Worm (Caenorhabditis elegans) whole organism, L2 larva: ENCODE measurements around the gene T24E12.11.

Experiments used
- C34F6.9 ChIP-seq: fragments of 150-350 bp; optimal IDR thresholded peaks from 2 replicates; lab custom pipeline; 2014; ENCODE audit warnings: missing biosample characterization, missing genetic modification characterization
- F13H6.1 ChIP-seq: sonication (generic microtip); optimal IDR thresholded peaks from 2 replicates; lab custom pipeline; 2016; ENCODE audit warnings: missing genetic modification characterization, missing compliant biosample characterization
- R02D3.7 ChIP-seq: fragments of 150-350 bp; optimal IDR thresholded peaks from 2 replicates; lab custom pipeline; 2014; ENCODE audit warnings: missing biosample characterization, missing genetic modification characterization
- Y55F3AM.14 ChIP-seq: fragments of 200-800 bp; sonication (Bioruptor generic); optimal IDR thresholded peaks from 2 replicates; lab custom pipeline; 2018; ENCODE audit warnings: mild to moderate bottlenecking, missing genetic modification characterization, missing compliant biosample characterization
- ZK546.5 ChIP-seq: sonication (generic microtip); optimal IDR thresholded peaks from 2 replicates; lab custom pipeline; 2017; ENCODE audit warnings: missing biosample characterization, missing genetic modification characterization
- ama-1 ChIP-seq: fragments of 150-350 bp; optimal IDR thresholded peaks from 2 replicates; lab custom pipeline; 2018; ENCODE audit warnings: inconsistent platforms
- blmp-1 ChIP-seq: sonication (generic microtip); optimal IDR thresholded peaks from 2 replicates; lab custom pipeline; 2017; ENCODE audit warnings: missing genetic modification characterization, mild to moderate bottlenecking, missing compliant biosample characterization, antibody characterized with exemption, moderate library complexity; ENCODE audit not compliant: insufficient read depth
- ceh-82 ChIP-seq: fragments of 150-350 bp; optimal IDR thresholded peaks from 2 replicates; lab custom pipeline; 2014; ENCODE audit warnings: missing biosample characterization, missing genetic modification characterization
- crh-2 ChIP-seq: sonication (generic microtip); optimal IDR thresholded peaks from 2 replicates; lab custom pipeline; 2017; ENCODE audit warnings: missing biosample characterization, missing genetic modification characterization
- dmd-4 ChIP-seq: sonication (generic microtip); optimal IDR thresholded peaks from 2 replicates; lab custom pipeline; 2017; ENCODE audit warnings: missing biosample characterization, missing genetic modification characterization
- egl-27 ChIP-seq: sonication (generic microtip); optimal IDR thresholded peaks from 3 replicates; lab custom pipeline; 2017; ENCODE audit warnings: missing biosample characterization, missing genetic modification reagents, missing genetic modification characterization
- elt-3 ChIP-seq: sonication (generic microtip); optimal IDR thresholded peaks from 2 replicates; lab custom pipeline; 2017; ENCODE audit warnings: missing biosample characterization, missing genetic modification characterization
- fos-1 ChIP-seq: fragments of 150-350 bp; optimal IDR thresholded peaks from 2 replicates; lab custom pipeline; 2014; ENCODE audit warnings: missing biosample characterization, missing genetic modification characterization
- gmeb-1 ChIP-seq: fragments of 150-350 bp; optimal IDR thresholded peaks from 2 replicates; lab custom pipeline; 2014; ENCODE audit warnings: missing biosample characterization, missing genetic modification characterization
- lin-11 ChIP-seq: fragments of 150-350 bp; sonication (generic microtip); optimal IDR thresholded peaks from 2 replicates; lab custom pipeline; 2014; ENCODE audit warnings: missing biosample characterization, missing genetic modification characterization, inconsistent platforms, mixed read lengths
- lin-13 ChIP-seq: fragments of 150-350 bp; optimal IDR thresholded peaks from 2 replicates; lab custom pipeline; 2014; ENCODE audit warnings: missing biosample characterization, missing genetic modification reagents, missing genetic modification characterization
- lsy-2 ChIP-seq, 2 experiments: fragments of 150-350 bp in 1 of 2; sonication (generic microtip) in 1 of 2; optimal IDR thresholded peaks; 2 replicates each; lab custom pipeline; 2014 to 2017; ENCODE audit warnings: missing biosample characterization in 2 of 2, missing genetic modification characterization in 2 of 2
- mbf-1 ChIP-seq: sonication (generic microtip); optimal IDR thresholded peaks from 2 replicates; lab custom pipeline; 2017; ENCODE audit warnings: missing biosample characterization, missing genetic modification characterization
- mdl-1 ChIP-seq, 2 experiments: fragments of 150-350 bp in 1 of 2; sonication (generic microtip) in 1 of 2; optimal IDR thresholded peaks; 2 replicates each; lab custom pipeline; 2017; ENCODE audit warnings: missing biosample characterization in 2 of 2, missing genetic modification characterization in 2 of 2
- nhr-11 ChIP-seq: fragments of 150-350 bp; optimal IDR thresholded peaks from 2 replicates; lab custom pipeline; 2014; ENCODE audit warnings: missing biosample characterization, missing genetic modification characterization
- nhr-129 ChIP-seq: fragments of 150-350 bp; optimal IDR thresholded peaks from 2 replicates; lab custom pipeline; 2014; ENCODE audit warnings: missing biosample characterization, missing genetic modification characterization
- nhr-23 ChIP-seq: fragments of 150-350 bp; optimal IDR thresholded peaks from 2 replicates; lab custom pipeline; 2014; ENCODE audit warnings: missing biosample characterization, missing genetic modification reagents, missing genetic modification characterization
- nhr-6 ChIP-seq: fragments of 150-350 bp; optimal IDR thresholded peaks from 2 replicates; lab custom pipeline; 2014; ENCODE audit warnings: missing biosample characterization, missing genetic modification characterization
- nhr-77 ChIP-seq: fragments of 150-350 bp; optimal IDR thresholded peaks from 2 replicates; lab custom pipeline; 2014; ENCODE audit warnings: missing biosample characterization, missing genetic modification characterization
- sem-4 ChIP-seq: fragments of 150-350 bp; optimal IDR thresholded peaks from 2 replicates; lab custom pipeline; 2014; ENCODE audit warnings: missing biosample characterization, missing genetic modification reagents, missing genetic modification characterization
- skn-1 ChIP-seq: sonication (generic microtip); optimal IDR thresholded peaks from 2 replicates; lab custom pipeline; 2017; ENCODE audit warnings: missing biosample characterization, missing genetic modification characterization
- sma-3 ChIP-seq: sonication (generic microtip); optimal IDR thresholded peaks from 2 replicates; lab custom pipeline; 2016; ENCODE audit warnings: missing genetic modification reagents, missing genetic modification characterization, missing compliant biosample characterization
- sma-9 ChIP-seq, 2 experiments: fragments of 150-350 bp in 1 of 2; sonication (generic microtip) in 1 of 2; optimal IDR thresholded peaks; 2 replicates each; lab custom pipeline; 2014 to 2016; ENCODE audit warnings: missing genetic modification characterization in 2 of 2, mild to moderate bottlenecking in 1 of 2, missing biosample characterization in 1 of 2, missing compliant biosample characterization in 1 of 2, missing genetic modification reagents in 1 of 2, moderate library complexity in 1 of 2
- unc-55 ChIP-seq: fragments of 150-350 bp; sonication (generic microtip); optimal IDR thresholded peaks from 3 replicates; lab custom pipeline; 2014; ENCODE audit warnings: missing biosample characterization, missing genetic modification reagents, missing genetic modification characterization
- unc-62 ChIP-seq: fragments of 150-350 bp; optimal IDR thresholded peaks from 2 replicates; lab custom pipeline; 2014; ENCODE audit warnings: missing biosample characterization, missing genetic modification reagents, missing genetic modification characterization
- zag-1 ChIP-seq: fragments of 150-350 bp; optimal IDR thresholded peaks from 2 replicates; lab custom pipeline; 2014; ENCODE audit warnings: missing biosample characterization, missing genetic modification characterization
- ztf-11 ChIP-seq: sonication (generic microtip); optimal IDR thresholded peaks from 2 replicates; lab custom pipeline; 2017; ENCODE audit warnings: missing biosample characterization, missing genetic modification characterization

Gene T24E12.11

DNA sequence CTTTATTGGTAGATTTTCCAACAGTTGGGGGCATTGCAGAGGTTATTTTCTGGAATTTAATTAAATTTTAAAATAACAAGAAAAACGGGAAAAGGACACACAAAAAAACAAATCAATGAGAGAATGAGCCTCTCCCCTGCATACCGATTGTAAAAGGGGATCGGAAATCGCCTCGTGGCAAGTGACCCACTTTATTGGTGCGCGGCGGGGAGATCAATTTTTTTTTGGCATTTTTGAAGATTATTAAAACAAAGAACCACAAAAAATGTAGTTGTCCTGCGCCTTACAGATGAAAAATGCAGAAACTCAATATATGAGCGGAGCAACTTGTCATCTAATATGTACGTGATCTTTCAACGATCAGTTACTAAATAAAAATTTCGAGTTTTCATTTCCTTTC is 41.9 kb upstream of the T24E12.11 start, which contains the start of gene F54D10.7:
TSS of gene F54D10.7 (minus strand) at position 49 of the 400 bp plus-strand sequence.
- TF ChIP-seq Y55F3AM.14 (no peak), mdl-1 (tag; optimal IDR thresholded peaks at IDR 0.05; lab: Kevin White, UChicago) (no peak)

DNA sequence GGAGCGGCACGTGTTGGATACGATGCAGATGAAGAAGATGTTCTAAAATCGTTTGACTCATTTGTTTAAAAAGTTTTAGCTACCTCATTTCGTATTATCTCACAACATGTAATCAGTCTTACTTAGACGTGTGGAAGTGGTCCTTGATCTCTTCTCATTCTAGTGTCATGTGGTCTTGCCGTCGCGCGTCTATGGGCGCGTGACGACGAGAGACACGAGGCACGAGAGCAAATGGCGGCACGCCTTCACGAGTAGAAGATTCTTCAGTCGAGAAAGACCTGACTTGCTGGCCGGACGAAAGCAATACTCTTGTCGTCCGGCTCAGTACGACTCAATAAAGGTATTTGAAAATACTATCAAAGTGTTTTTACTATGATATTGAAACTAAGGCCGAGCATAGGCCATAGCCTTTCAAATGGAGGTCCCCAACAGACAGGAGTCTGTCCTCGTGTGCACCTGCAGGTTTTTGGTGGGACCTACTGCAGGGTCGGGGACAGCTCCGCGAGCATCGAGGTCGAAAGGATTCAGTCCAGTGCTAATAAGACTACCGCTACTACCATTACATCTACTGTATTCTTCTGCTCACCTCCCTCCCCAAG is 37.0 kb upstream of the T24E12.11 start, which contains the start of gene fbxa-24:
TSS of gene fbxa-24 (plus strand) at position 276 of the 599 bp plus-strand sequence.
- TF ChIP-seq lsy-2 (tag; optimal IDR thresholded peaks at IDR 0.05; lab: Kevin White, UChicago): peak in 1 of 2 experiments; percentile 42
- peak; percentile 5 for TF ChIP-seq nhr-129 (tag; lab: Kevin White, UChicago)

DNA sequence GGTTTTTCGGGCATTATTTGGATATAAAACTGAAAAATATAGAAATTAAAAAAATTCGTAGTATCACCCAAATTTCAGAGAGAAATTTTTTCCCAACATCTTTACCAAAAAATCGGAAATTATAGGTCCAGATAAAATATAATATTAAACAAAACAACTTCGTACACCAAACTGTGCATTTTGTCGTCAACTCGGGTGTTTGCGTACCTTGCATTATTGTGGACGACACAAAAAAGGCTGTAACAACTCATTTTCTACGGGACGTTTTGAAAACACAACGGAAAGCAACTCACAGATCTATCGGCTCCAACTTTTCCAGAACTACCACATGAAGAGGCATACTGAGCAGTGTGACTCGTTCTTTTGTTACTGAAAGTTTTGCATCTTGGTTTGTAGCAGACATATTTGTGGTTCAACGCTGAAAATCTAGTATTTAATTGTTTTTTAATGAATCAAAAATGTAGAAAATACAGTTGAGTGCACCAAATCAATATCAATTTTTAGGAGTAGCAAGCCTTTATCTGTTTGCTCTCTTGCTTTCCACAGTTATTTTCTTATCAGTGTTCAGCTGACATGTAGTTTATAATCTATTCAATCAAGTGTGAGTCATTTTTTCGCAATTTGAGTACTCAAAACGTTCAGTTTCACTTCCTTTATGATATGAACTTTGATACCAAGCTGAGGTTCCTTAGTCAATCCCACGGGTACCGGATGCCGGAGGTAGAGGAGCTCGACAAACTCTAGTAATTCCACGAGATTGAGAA is 36.3 kb upstream of the T24E12.11 start:
- TF ChIP-seq fos-1 (tag; lab: Kevin White, UChicago) (peak; percentile 93), ama-1 (lab: Kevin White, UChicago) (no peak), nhr-6 (no peak), nhr-23 (tag; lab: Kevin White, UChicago) (no peak), skn-1 (no peak), unc-55 (peak; percentile 28), blmp-1 (tag; lab: Kevin White, UChicago) (no peak), lsy-2 (tag; optimal IDR thresholded peaks at IDR 0.05; lab: Kevin White, UChicago) (peak in 1 of 2 experiments; percentile 19), zag-1 (no peak), egl-27 (no peak), lin-13 (GFP tag; lab: Kevin White, UChicago) (no peak), sem-4 (tag; lab: Kevin White, UChicago) (no peak), gmeb-1 (tag; lab: Kevin White, UChicago) (peak; percentile 9), mbf-1 (tag; lab: Kevin White, UChicago) (no peak), elt-3 (no peak), lin-11 (tag; lab: Kevin White, UChicago) (no peak), R02D3.7 (tag; lab: Kevin White, UChicago) (no peak), ZK546.5 (no peak), dmd-4 (tag; lab: Kevin White, UChicago) (no peak)

DNA sequence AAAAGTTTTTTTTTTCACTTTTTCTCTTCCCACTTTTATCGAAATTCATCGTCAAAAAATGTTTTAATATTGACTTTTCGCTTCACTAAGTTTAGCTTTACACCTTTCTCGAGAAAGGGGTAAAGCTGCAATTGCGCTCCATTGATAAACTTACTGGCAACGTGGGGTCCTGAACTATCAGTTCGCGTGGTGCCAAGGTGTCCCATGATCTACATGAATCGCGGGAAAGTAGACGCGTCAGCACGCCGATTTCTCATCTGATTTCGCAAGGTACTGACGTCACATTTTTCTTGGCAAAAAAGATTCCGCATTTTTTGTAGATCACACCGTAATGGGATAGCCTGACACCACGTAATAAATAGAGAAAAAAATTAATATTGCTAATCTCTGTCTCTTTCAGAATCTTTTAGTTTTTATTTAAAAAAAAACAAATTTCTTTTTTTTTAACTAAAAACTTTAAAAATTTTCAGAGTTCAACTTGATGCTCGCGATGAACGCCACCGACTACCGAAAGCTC is 32.5 kb upstream of the T24E12.11 start, which contains the start of gene lido-15:
TSS of gene lido-15 (plus strand) at position 467 of the 517 bp plus-strand sequence.
- TF ChIP-seq C34F6.9 (tag; lab: Kevin White, UChicago) (peak; percentile 11), nhr-11 (no peak)

DNA sequence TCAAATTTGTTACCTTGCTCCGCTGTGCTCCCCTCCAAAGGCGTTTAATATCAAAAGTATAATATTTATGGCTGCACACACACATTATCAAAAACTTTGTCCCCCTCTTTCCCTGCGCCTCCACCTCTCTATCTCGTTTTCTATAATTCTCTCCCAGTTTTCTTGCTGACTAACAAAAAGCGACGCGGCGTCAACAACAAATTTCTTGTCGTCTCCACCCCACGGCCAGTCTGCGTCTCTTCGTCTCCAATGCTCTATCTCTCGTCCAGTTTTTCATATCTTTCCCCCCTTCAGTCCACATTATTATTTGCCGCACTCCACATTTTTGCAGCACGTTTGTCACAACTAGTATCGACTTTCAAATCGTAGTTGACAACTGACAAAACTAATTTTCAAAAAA is 31.2 kb upstream of the T24E12.11 start:
- TF ChIP-seq sma-3 (GFP tag; lab: Kevin White, UChicago) (peak; percentile 23), gmeb-1 (tag; lab: Kevin White, UChicago) (peak; percentile 40), skn-1 (no peak), nhr-6 (no peak), ztf-11 (tag; lab: Kevin White, UChicago) (no peak), fos-1 (tag; lab: Kevin White, UChicago) (peak; percentile 44), nhr-77 (tag; lab: Kevin White, UChicago) (no peak), unc-55 (peak; percentile 40), F13H6.1 (tag; lab: Kevin White, UChicago) (peak; percentile 70), ama-1 (lab: Kevin White, UChicago) (no peak), unc-62 (GFP tag; lab: Kevin White, UChicago) (no peak), ceh-82 (tag; lab: Kevin White, UChicago) (no peak), lin-13 (GFP tag; lab: Kevin White, UChicago) (peak; percentile 39), sma-9 (GFP tag; optimal IDR thresholded peaks at IDR 0.05; lab: Kevin White, UChicago) (peak; percentile 10), sma-9 (tag; optimal IDR thresholded peaks at IDR 0.05; lab: Kevin White, UChicago) (no peak), C34F6.9 (tag; lab: Kevin White, UChicago) (peak; percentile 68), crh-2 (tag; lab: Kevin White, UChicago) (peak; percentile 61), lsy-2 (tag; optimal IDR thresholded peaks at IDR 0.05; lab: Kevin White, UChicago) (peak in 1 of 2 experiments; percentile 59)
- TF ChIP-seq, all 48 proteins: peak for 10
